Worm (Caenorhabditis elegans): Measurements from ENCODE around the gene snr-3.

Gene snr-3

DNA sequence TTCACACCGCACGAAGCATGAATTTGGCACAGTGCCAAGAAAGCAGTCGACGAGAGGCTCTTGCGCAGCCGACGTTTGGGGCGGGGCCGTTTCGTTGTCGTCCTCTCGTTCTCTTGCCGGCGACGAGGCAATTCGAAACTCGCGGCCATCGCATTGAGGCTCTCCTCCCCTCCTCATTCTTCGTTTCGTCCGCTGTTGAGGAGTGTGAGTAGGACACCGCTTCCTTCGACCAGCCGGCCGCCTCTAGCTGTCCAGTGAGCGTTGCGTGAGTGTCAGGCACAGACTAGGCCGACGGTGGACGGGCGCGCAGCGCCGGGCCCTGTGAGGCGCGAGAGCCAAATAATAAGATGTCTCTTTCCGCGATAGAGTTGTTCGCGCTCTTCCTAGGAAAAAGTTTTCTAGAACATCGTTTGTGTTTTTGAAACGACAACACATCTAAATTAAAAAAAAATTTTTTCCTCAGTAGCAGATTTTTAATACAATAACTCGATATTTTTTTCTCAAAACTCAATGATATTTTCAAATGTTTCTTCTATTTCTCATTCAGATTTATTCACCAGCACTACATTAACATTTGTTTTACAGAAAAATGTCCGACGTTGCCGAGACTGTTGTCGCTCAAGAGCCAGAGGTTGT, 2.4 kb upstream of the snr-3 start, which contains the start of the genes T28D9.11 and T28D9.1 (continued):
- TF ChIP-seq ceh-39 (tag; optimal IDR thresholded peaks at IDR 0.05) (no peak), pha-4 (tag; optimal IDR thresholded peaks at IDR 0.05) (no peak), nhr-237 (tag; optimal IDR thresholded peaks at IDR 0.05) (no peak), tbx-8 (GFP tag; optimal IDR thresholded peaks at IDR 0.05) (no peak), nhr-76 (tag; optimal IDR thresholded peaks at IDR 0.05) (no peak)

DNA sequence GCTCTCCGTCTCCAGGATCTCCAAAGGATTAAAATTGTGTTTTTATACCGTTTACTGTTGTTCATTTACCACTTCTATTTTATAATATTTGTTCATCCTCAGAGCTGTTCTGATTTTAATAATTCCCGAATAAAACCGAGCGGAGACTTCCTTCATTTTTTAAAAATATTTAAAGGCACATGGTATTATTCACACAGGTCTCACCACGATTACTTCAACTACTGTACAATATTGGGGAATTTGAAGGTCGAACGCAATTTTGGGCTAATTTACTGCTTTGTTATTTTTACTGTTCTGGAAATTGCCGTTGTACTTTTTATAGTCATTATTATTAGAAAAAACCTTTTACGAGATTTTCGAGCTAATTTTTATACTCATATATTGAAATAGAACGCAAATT, 1.6 kb upstream of the snr-3 start:
- TF ChIP-seq cnd-1 (tag; optimal IDR thresholded peaks at IDR 0.05): no peak
- no peak for TF ChIP-seq ham-2 (GFP tag; optimal IDR thresholded peaks at IDR 0.05)
- no peak for TF ChIP-seq tbx-8 (GFP tag; optimal IDR thresholded peaks at IDR 0.05)
- no peak for TF ChIP-seq nhr-2 (tag; optimal IDR thresholded peaks at IDR 0.05)
- TF ChIP-seq elt-1 (tag; optimal IDR thresholded peaks at IDR 0.05; ENCODE audit: borderline replicate concordance, insufficient read depth): no peak
- no peak for TF ChIP-seq ceh-43 (GFP tag; optimal IDR thresholded peaks at IDR 0.05)

- no peak for TF ChIP-seq tbx-8 (GFP tag; optimal IDR thresholded peaks at IDR 0.05)
- TF ChIP-seq cnd-1 (tag; optimal IDR thresholded peaks at IDR 0.05): no peak
- TF ChIP-seq ceh-83 (GFP tag; optimal IDR thresholded peaks at IDR 0.05): no peak
- peak; percentile 25 for TF ChIP-seq unc-62 (GFP tag; optimal IDR thresholded peaks at IDR 0.05)
- no peak for TF ChIP-seq nhr-237 (tag; optimal IDR thresholded peaks at IDR 0.05)
- peak; percentile 22 for TF ChIP-seq unc-120 (tag; optimal IDR thresholded peaks at IDR 0.05; ENCODE audit: poor library complexity, severe bottlenecking)
- peak; percentile 68 for TF ChIP-seq hlh-1 (tag; optimal IDR thresholded peaks at IDR 0.05)
- no peak for TF ChIP-seq zip-8 (tag; optimal IDR thresholded peaks at IDR 0.05)
- TF ChIP-seq mab-5 (tag; optimal IDR thresholded peaks at IDR 0.05): peak; percentile 64
- no peak for TF ChIP-seq elt-3 (tag; optimal IDR thresholded peaks at IDR 0.05)
- TF ChIP-seq snpc-4 (tag; optimal IDR thresholded peaks at IDR 0.05): no peak
Measured at ce11 chrII:6486344-6486743, 3.2 kb downstream of the snr-3 start.

DNA sequence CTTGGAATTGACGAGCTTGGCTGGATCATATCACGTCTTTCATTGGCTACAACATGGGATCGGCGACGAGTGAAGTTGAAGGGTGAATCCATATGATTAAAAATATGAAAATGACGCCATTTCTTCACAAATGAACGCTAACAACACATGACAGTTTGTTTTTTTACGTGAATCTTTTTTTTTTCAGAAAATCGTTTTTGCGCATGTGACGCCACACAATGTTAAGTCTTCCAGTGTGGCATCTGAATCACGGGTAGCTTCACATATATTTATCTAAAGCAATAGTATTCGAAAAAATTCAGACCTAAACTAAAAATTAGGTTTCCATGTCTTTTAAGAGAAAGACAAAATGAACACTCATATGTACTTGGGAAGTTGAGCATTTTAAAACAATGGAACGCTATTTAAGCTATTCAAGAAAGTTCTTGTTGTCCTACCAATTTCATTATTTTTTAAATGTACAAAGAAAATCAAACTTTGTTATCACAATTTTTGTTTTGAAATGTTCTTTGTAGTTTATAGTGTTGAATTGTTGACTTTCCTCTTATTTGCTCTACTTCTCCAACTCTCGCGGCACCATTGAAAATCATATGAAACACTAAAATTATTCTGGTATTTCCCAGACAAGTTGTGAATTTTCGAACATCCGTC, 4.6 kb downstream of the snr-3 start, which contains the start of the genes lido-16 and plpp-1.2:
Gene lido-16 (minus strand): TSS at position 101 of the 651 bp plus-strand sequence.
Gene plpp-1.2 (plus strand): TSS at position 601 of the 651 bp plus-strand sequence.
- TF ChIP-seq nhr-28 (tag; optimal IDR thresholded peaks at IDR 0.05) (no peak), ham-2 (GFP tag; optimal IDR thresholded peaks at IDR 0.05) (no peak), lin-32 (GFP tag; optimal IDR thresholded peaks at IDR 0.05) (no peak), mab-5 (tag; optimal IDR thresholded peaks at IDR 0.05) (no peak)

DNA sequence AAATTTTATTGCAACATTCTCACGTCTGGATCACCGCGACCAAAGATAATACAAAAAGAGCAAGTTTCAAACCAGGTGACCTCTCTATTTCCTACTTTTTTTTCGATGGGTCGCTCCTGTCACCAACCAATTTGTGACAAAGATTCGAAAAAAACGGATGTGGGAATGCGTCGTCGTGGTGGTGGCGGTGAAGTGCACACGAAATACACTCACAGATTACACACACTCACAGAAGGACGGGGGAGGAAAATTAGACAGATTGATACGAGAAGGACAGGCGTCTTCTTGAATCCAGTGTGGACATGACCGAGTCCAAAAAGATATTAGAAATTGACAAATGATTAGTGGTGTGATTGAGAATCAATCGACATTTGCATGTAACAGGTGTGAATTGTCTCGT, 6.8 kb downstream of the snr-3 start:
- TF ChIP-seq mls-2 (tag; optimal IDR thresholded peaks at IDR 0.05) (no peak), unc-62 (GFP tag; optimal IDR thresholded peaks at IDR 0.05) (peak; percentile 75), nhr-76 (tag; optimal IDR thresholded peaks at IDR 0.05) (no peak), lin-32 (GFP tag; optimal IDR thresholded peaks at IDR 0.05) (no peak), ceh-43 (GFP tag; optimal IDR thresholded peaks at IDR 0.05) (no peak)

- TF ChIP-seq M03D4.4 (tag; optimal IDR thresholded peaks at IDR 0.05): no peak
- no peak for TF ChIP-seq blmp-1 (tag; optimal IDR thresholded peaks at IDR 0.05)
- TF ChIP-seq unc-120 (tag; optimal IDR thresholded peaks at IDR 0.05; ENCODE audit: poor library complexity, severe bottlenecking): peak; percentile 42
- TF ChIP-seq unc-62 (GFP tag; optimal IDR thresholded peaks at IDR 0.05): peak; percentile 73
Measured at ce11 chrII:6482102-6482501, 7.5 kb downstream of the snr-3 start, which contains the start of gene del-10. Gene del-10 (minus strand): TSS chrII:6482125.

ce11 chrII:6476655-6477054, 12.9 kb downstream of the snr-3 start, which contains the start of gene T28D9.4:
Gene T28D9.4 (plus strand): TSS chrII:6476955.
- TF ChIP-seq elt-1 (tag; optimal IDR thresholded peaks at IDR 0.05; ENCODE audit: borderline replicate concordance, insufficient read depth) (no peak), hlh-1 (tag; optimal IDR thresholded peaks at IDR 0.05) (no peak), pha-4 (tag; optimal IDR thresholded peaks at IDR 0.05) (no peak)
